Worm (Caenorhabditis elegans): ENCODE measurements around the gene ZK418.10.

- TF ChIP-seq mml-1 (tag; optimal IDR thresholded peaks at IDR 0.05) (no peak), mdl-1 (tag; optimal IDR thresholded peaks at IDR 0.05) (no peak), nhr-11 (tag; optimal IDR thresholded peaks at IDR 0.05) (no peak)
These were observed 6.0 kb upstream of the ZK418.10 start for ce11 chrIII:7096481-7096880.

Measured in whole organism, L3 larva.